Worm (Caenorhabditis elegans): Measurements from ENCODE around the gene W07G4.1.
A peak's percentile ranks its signal among the peaks of the same experiment; 100 is the strongest.

Gene W07G4.1

ce11 chrV:13009843-13010242, 23.5 kb upstream of the W07G4.1 start (continued):
- TF ChIP-seq egl-27 (tag; optimal IDR thresholded peaks at IDR 0.05): no peak
- TF ChIP-seq lin-14 (GFP tag; optimal IDR thresholded peaks at IDR 0.05): peak; percentile 84
- no peak for TF ChIP-seq ets-5 (GFP tag; IDR thresholded peaks at IDR 0.05)
- no peak for TF ChIP-seq elt-2 (tag; optimal IDR thresholded peaks at IDR 0.05)
- no peak for TF ChIP-seq isw-1 (GFP tag; IDR thresholded peaks at IDR 0.05)
- TF ChIP-seq sptf-1 (tag; optimal IDR thresholded peaks at IDR 0.05): no peak
- TF ChIP-seq unc-86 (tag; optimal IDR thresholded peaks at IDR 0.05): no peak
- no peak for TF ChIP-seq unc-62 (GFP tag; optimal IDR thresholded peaks at IDR 0.05)
- no peak for TF ChIP-seq aly-2 (tag; optimal IDR thresholded peaks at IDR 0.05)
- no peak for TF ChIP-seq C34B4.2 (tag; optimal IDR thresholded peaks at IDR 0.05)
- no peak for TF ChIP-seq unc-98 (GFP tag; IDR thresholded peaks at IDR 0.05)
- TF ChIP-seq efl-3 (GFP tag; optimal IDR thresholded peaks at IDR 0.05): no peak
- TF ChIP-seq lir-3 (tag; optimal IDR thresholded peaks at IDR 0.05; ENCODE audit: poor library complexity): no peak
- peak; percentile 70 for TF ChIP-seq blmp-1 (tag; optimal IDR thresholded peaks at IDR 0.05)
- no peak for TF ChIP-seq C16A3.4 (tag; optimal IDR thresholded peaks at IDR 0.05)
- TF ChIP-seq nhr-85 (tag): peak; percentile 52
- no peak for TF ChIP-seq nhr-90 (tag; optimal IDR thresholded peaks at IDR 0.05; ENCODE audit: poor library complexity)
- TF ChIP-seq tlp-1 (tag; optimal IDR thresholded peaks at IDR 0.05): no peak
- TF ChIP-seq sox-4 (tag; optimal IDR thresholded peaks at IDR 0.05): no peak
- TF ChIP-seq fkh-8 (tag; optimal IDR thresholded peaks at IDR 0.05): no peak
- TF ChIP-seq Y116A8C.19 (tag; optimal IDR thresholded peaks at IDR 0.05; ENCODE audit: borderline replicate concordance): no peak
- TF ChIP-seq zip-4 (GFP tag; optimal IDR thresholded peaks at IDR 0.05): no peak
- no peak for TF ChIP-seq xbp-1 (tag; optimal IDR thresholded peaks at IDR 0.05)
- no peak for TF ChIP-seq ztf-11 (tag; optimal IDR thresholded peaks at IDR 0.05)
- no peak for TF ChIP-seq nhr-19 (GFP tag; conservative IDR thresholded peaks at IDR 0.05)
- no peak for TF ChIP-seq nhr-12 (tag; optimal IDR thresholded peaks at IDR 0.05)
- TF ChIP-seq dsc-1 (tag; optimal IDR thresholded peaks at IDR 0.05): peak; percentile 2
- peak; percentile 19 for TF ChIP-seq snpc-4 (tag; optimal IDR thresholded peaks at IDR 0.05)
- no peak for TF ChIP-seq pag-3 (tag; optimal IDR thresholded peaks at IDR 0.05; ENCODE audit: borderline replicate concordance, insufficient read depth)
- no peak for TF ChIP-seq hlh-17 (GFP tag; optimal IDR thresholded peaks at IDR 0.05; ENCODE audit: borderline replicate concordance)
- TF ChIP-seq nhr-71 (tag; optimal IDR thresholded peaks at IDR 0.05): peak; percentile 61
- no peak for TF ChIP-seq egl-13 (tag; optimal IDR thresholded peaks at IDR 0.05)
- peak; percentile 22 for TF ChIP-seq rnt-1 (tag; optimal IDR thresholded peaks at IDR 0.05)
- TF ChIP-seq C04F5.9 (tag; optimal IDR thresholded peaks at IDR 0.05): no peak
- TF ChIP-seq pqm-1 (tag; optimal IDR thresholded peaks at IDR 0.05): no peak
- TF ChIP-seq snu-23 (GFP tag; optimal IDR thresholded peaks at IDR 0.05): peak; percentile 59
- TF ChIP-seq nhr-47 (tag; optimal IDR thresholded peaks at IDR 0.05): peak; percentile 23
- TF ChIP-seq nhr-237 (tag; optimal IDR thresholded peaks at IDR 0.05): no peak
- no peak for TF ChIP-seq nhr-84 (tag; optimal IDR thresholded peaks at IDR 0.05)
- no peak for TF ChIP-seq vab-15 (tag; optimal IDR thresholded peaks at IDR 0.05)
- peak; percentile 51 for TF ChIP-seq nhr-20 (tag; optimal IDR thresholded peaks at IDR 0.05)
- no peak for TF ChIP-seq ama-1 (optimal IDR thresholded peaks at IDR 0.05)
- TF ChIP-seq ceh-63 (GFP tag; optimal IDR thresholded peaks at IDR 0.05): no peak
- TF ChIP-seq fkh-4 (tag; optimal IDR thresholded peaks at IDR 0.05; ENCODE audit: borderline replicate concordance): no peak
- TF ChIP-seq zag-1 (tag; optimal IDR thresholded peaks at IDR 0.05): no peak

All from whole organism, L1 larva.